Worm (Caenorhabditis elegans) whole organism, L1 larva: ENCODE measurements around the gene col-131.

ENCODE experiments used
- C16A3.4 ChIP-seq: fragments of 150-350 bp; optimal IDR thresholded peaks from 2 replicates; lab custom pipeline; 2014; ENCODE audit warnings: missing biosample characterization, missing genetic modification characterization
- C34B4.2 ChIP-seq: sonication (generic microtip); optimal IDR thresholded peaks from 2 replicates; lab custom pipeline; 2017; ENCODE audit warnings: mild to moderate bottlenecking, missing genetic modification characterization, missing compliant biosample characterization
- F16B12.6 ChIP-seq: fragments of 150-350 bp; optimal IDR thresholded peaks from 2 replicates; lab custom pipeline; 2014; ENCODE audit warnings: missing biosample characterization, missing genetic modification characterization
- alr-1 ChIP-seq: fragments of 200-800 bp; sonication (Bioruptor generic); optimal IDR thresholded peaks from 2 replicates; lab custom pipeline; 2018; ENCODE audit warnings: borderline replicate concordance, mild to moderate bottlenecking, missing genetic modification characterization, missing compliant biosample characterization
- ama-1 ChIP-seq: fragments of 150-350 bp; optimal IDR thresholded peaks from 2 replicates; lab custom pipeline; 2014
- ceh-90 ChIP-seq: sonication (generic microtip); optimal IDR thresholded peaks from 2 replicates; lab custom pipeline; 2016; ENCODE audit warnings: missing genetic modification characterization, missing compliant biosample characterization
- dsc-1 ChIP-seq: sonication (generic microtip); optimal IDR thresholded peaks from 2 replicates; lab custom pipeline; 2016; ENCODE audit warnings: mild to moderate bottlenecking, missing genetic modification characterization, missing compliant biosample characterization
- egl-27 ChIP-seq, 2 experiments: fragments of 150-350 bp in 1 of 2; sonication (generic microtip); optimal IDR thresholded peaks; 3 replicates each; lab custom pipeline; 2017 to 2018; ENCODE audit warnings: missing biosample characterization in 2 of 2, missing genetic modification characterization in 2 of 2, missing genetic modification reagents in 2 of 2
- elt-2 ChIP-seq: sonication (generic microtip); optimal IDR thresholded peaks from 2 replicates; lab custom pipeline; 2016; ENCODE audit warnings: missing genetic modification characterization, mild to moderate bottlenecking, inconsistent platforms, missing compliant biosample characterization, missing genetic modification reagents
- ets-5 ChIP-seq: fragments of 200-800 bp; sonication (Bioruptor generic); IDR thresholded peaks from 2 replicates; pipeline ENCODE4 v1.3.6; 2022; ENCODE audit warnings: missing genetic modification characterization, missing compliant biosample characterization
- fkh-4 ChIP-seq: sonication (generic microtip); optimal IDR thresholded peaks from 2 replicates; lab custom pipeline; 2016; ENCODE audit warnings: missing compliant biosample characterization, missing genetic modification characterization, borderline replicate concordance
- fos-1 ChIP-seq: fragments of 150-350 bp; optimal IDR thresholded peaks from 2 replicates; lab custom pipeline; 2014; ENCODE audit warnings: missing biosample characterization, missing genetic modification characterization
- hpl-2 ChIP-seq: fragments of 150-350 bp; optimal IDR thresholded peaks from 2 replicates; lab custom pipeline; 2014; ENCODE audit warnings: missing biosample characterization, missing genetic modification reagents, missing genetic modification characterization
- irx-1 ChIP-seq: sonication (generic microtip); optimal IDR thresholded peaks from 2 replicates; lab custom pipeline; 2016; ENCODE audit warnings: missing genetic modification characterization, missing compliant biosample characterization
- lin-13 ChIP-seq: fragments of 150-350 bp; optimal IDR thresholded peaks from 2 replicates; lab custom pipeline; 2014; ENCODE audit warnings: missing biosample characterization, missing genetic modification reagents, missing genetic modification characterization
- lir-3 ChIP-seq: sonication (generic microtip); optimal IDR thresholded peaks from 2 replicates; lab custom pipeline; 2016; ENCODE audit warnings: mild to moderate bottlenecking, missing genetic modification characterization, moderate library complexity, missing compliant biosample characterization; ENCODE audit not compliant: poor library complexity
- mdl-1 ChIP-seq, 2 experiments: fragments of 150-350 bp; optimal IDR thresholded peaks; 2 replicates each; lab custom pipeline; 2014 to 2017; ENCODE audit warnings: missing biosample characterization in 2 of 2, missing genetic modification characterization in 2 of 2, inconsistent platforms in 1 of 2
- nhr-11 ChIP-seq: fragments of 150-350 bp; optimal IDR thresholded peaks from 2 replicates; lab custom pipeline; 2014; ENCODE audit warnings: missing biosample characterization, missing genetic modification characterization
- nhr-20 ChIP-seq: sonication (generic microtip); optimal IDR thresholded peaks from 2 replicates; lab custom pipeline; 2016; ENCODE audit warnings: mild to moderate bottlenecking, missing genetic modification characterization, missing compliant biosample characterization
- nhr-28 ChIP-seq: fragments of 150-350 bp; optimal IDR thresholded peaks from 2 replicates; lab custom pipeline; 2014; ENCODE audit warnings: missing biosample characterization, missing genetic modification characterization
- nhr-71 ChIP-seq: sonication (generic microtip); optimal IDR thresholded peaks from 2 replicates; lab custom pipeline; 2016; ENCODE audit warnings: mild to moderate bottlenecking, missing genetic modification characterization, moderate library complexity, missing compliant biosample characterization
- nhr-76 ChIP-seq: sonication (generic microtip); optimal IDR thresholded peaks from 2 replicates; lab custom pipeline; 2017; ENCODE audit warnings: missing biosample characterization, missing genetic modification characterization
- nhr-90 ChIP-seq: sonication (generic microtip); optimal IDR thresholded peaks from 2 replicates; lab custom pipeline; 2016; ENCODE audit warnings: mild to moderate bottlenecking, missing genetic modification characterization, missing compliant biosample characterization; ENCODE audit not compliant: poor library complexity
- pag-3 ChIP-seq: sonication (generic microtip); optimal IDR thresholded peaks from 2 replicates; lab custom pipeline; 2017; ENCODE audit warnings: missing genetic modification characterization, mild to moderate bottlenecking, missing compliant biosample characterization, antibody characterized with exemption, borderline replicate concordance; ENCODE audit not compliant: insufficient read depth
- pax-3 ChIP-seq: fragments of 200-800 bp; sonication (Bioruptor generic); optimal IDR thresholded peaks from 2 replicates; lab custom pipeline; 2018; ENCODE audit warnings: mild to moderate bottlenecking, missing genetic modification characterization, moderate library complexity, missing compliant biosample characterization
- rnt-1 ChIP-seq: sonication (generic microtip); optimal IDR thresholded peaks from 2 replicates; lab custom pipeline; 2016; ENCODE audit warnings: mild to moderate bottlenecking, missing genetic modification characterization, moderate library complexity, missing compliant biosample characterization
- skn-1 ChIP-seq: fragments of 150-350 bp; optimal IDR thresholded peaks from 2 replicates; lab custom pipeline; 2014; ENCODE audit warnings: missing biosample characterization, missing genetic modification characterization
- snpc-4 ChIP-seq: fragments of 150-350 bp; optimal IDR thresholded peaks from 2 replicates; lab custom pipeline; 2014; ENCODE audit warnings: missing biosample characterization, missing genetic modification characterization
- sox-4 ChIP-seq: sonication (generic microtip); optimal IDR thresholded peaks from 2 replicates; lab custom pipeline; 2016; ENCODE audit warnings: missing genetic modification characterization, missing compliant biosample characterization
- sup-37 ChIP-seq: fragments of 200-800 bp; sonication (Bioruptor generic); optimal IDR thresholded peaks from 2 replicates; lab custom pipeline; 2018; ENCODE audit warnings: mild to moderate bottlenecking, missing genetic modification characterization, missing compliant biosample characterization
- swsn-7 ChIP-seq: sonication (generic microtip); optimal IDR thresholded peaks from 2 replicates; lab custom pipeline; 2016; ENCODE audit warnings: missing genetic modification characterization, missing compliant biosample characterization
- tbx-2 ChIP-seq: sonication (generic microtip); optimal IDR thresholded peaks from 2 replicates; lab custom pipeline; 2016; ENCODE audit warnings: missing genetic modification characterization, missing compliant biosample characterization
- tlp-1 ChIP-seq: fragments of 150-350 bp; optimal IDR thresholded peaks from 2 replicates; lab custom pipeline; 2014; ENCODE audit warnings: missing biosample characterization, missing genetic modification characterization
- unc-130 ChIP-seq: fragments of 150-350 bp; optimal IDR thresholded peaks from 2 replicates; lab custom pipeline; 2017; ENCODE audit warnings: missing biosample characterization, missing genetic modification characterization, inconsistent platforms
- unc-86 ChIP-seq: sonication (generic microtip); optimal IDR thresholded peaks from 2 replicates; lab custom pipeline; 2016; ENCODE audit warnings: missing genetic modification characterization, missing compliant biosample characterization
- unc-98 ChIP-seq: fragments of 200-800 bp; sonication (Bioruptor generic); IDR thresholded peaks from 2 replicates; pipeline ENCODE4 v1.3.6; 2022; ENCODE audit warnings: missing genetic modification characterization, missing compliant biosample characterization
- vab-15 ChIP-seq: sonication (generic microtip); optimal IDR thresholded peaks from 2 replicates; lab custom pipeline; 2017; ENCODE audit warnings: missing genotype, mild to moderate bottlenecking, missing genetic modification characterization, missing compliant biosample characterization
- zag-1 ChIP-seq: fragments of 150-350 bp; optimal IDR thresholded peaks from 2 replicates; lab custom pipeline; 2014; ENCODE audit warnings: missing biosample characterization, missing genetic modification characterization
- zip-4 ChIP-seq: fragments of 200-800 bp; sonication (Bioruptor generic); optimal IDR thresholded peaks from 2 replicates; lab custom pipeline; 2018; ENCODE audit warnings: mild to moderate bottlenecking, missing genetic modification characterization, moderate library complexity, missing compliant biosample characterization
- ztf-4 ChIP-seq: fragments of 150-350 bp; optimal IDR thresholded peaks from 2 replicates; lab custom pipeline; 2014; ENCODE audit warnings: missing biosample characterization, missing genetic modification characterization

col-131 gene

ce11 chrIV:13068451-13068850 lies 1.4 kb upstream of the col-131 start, which contains the start of gene scl-6:
scl-6 (plus strand) TSS chrIV:13068751.
- TF ChIP-seq zip-4 (GFP tag; lab: Kevin White, UChicago) = no peak
- TF ChIP-seq lin-13 = no peak
- no peak for TF ChIP-seq ama-1 (lab: Kevin White, UChicago)
- TF ChIP-seq unc-130 (tag; lab: Kevin White, UChicago) = no peak
- TF ChIP-seq irx-1 (tag; lab: Kevin White, UChicago) = no peak
- TF ChIP-seq fkh-4 = no peak
- TF ChIP-seq C16A3.4 = no peak
- TF ChIP-seq unc-86 (tag; lab: Kevin White, UChicago) = no peak
- no peak for TF ChIP-seq nhr-76 (tag; lab: Kevin White, UChicago)
- no peak for TF ChIP-seq swsn-7 (tag; lab: Kevin White, UChicago)
- TF ChIP-seq sup-37 = no peak
- TF ChIP-seq nhr-11 (tag; lab: Kevin White, UChicago) = no peak
- no peak for TF ChIP-seq alr-1 (tag; lab: Kevin White, UChicago)
- no peak for TF ChIP-seq skn-1 (tag; lab: Kevin White, UChicago)
- TF ChIP-seq vab-15 (tag; lab: Kevin White, UChicago) = no peak
- no peak for TF ChIP-seq tbx-2

- no peak for TF ChIP-seq nhr-20 (tag; lab: Kevin White, UChicago)
- no peak for TF ChIP-seq hpl-2 (GFP tag; lab: Kevin White, UChicago)
- TF ChIP-seq elt-2 (tag; lab: Kevin White, UChicago) = no peak
- no peak for TF ChIP-seq lir-3
- TF ChIP-seq tlp-1 (tag; lab: Kevin White, UChicago) = no peak
- no peak for TF ChIP-seq tbx-2
- TF ChIP-seq pag-3 (tag; lab: Kevin White, UChicago) = no peak
- no peak for TF ChIP-seq nhr-28
These were observed 1.1 kb downstream of the col-131 start for ce11 chrIV:13066044-13066443.

- TF ChIP-seq nhr-20 (tag; lab: Kevin White, UChicago) = no peak
- TF ChIP-seq egl-27 (tag; optimal IDR thresholded peaks at IDR 0.05; lab: Kevin White, UChicago) = no peak
- TF ChIP-seq ceh-90 (tag; lab: Kevin White, UChicago) = no peak
- no peak for TF ChIP-seq snpc-4 (tag; lab: Kevin White, UChicago)
- TF ChIP-seq F16B12.6 (tag; lab: Kevin White, UChicago) = no peak
- TF ChIP-seq nhr-90 (tag; lab: Kevin White, UChicago) = no peak
- no peak for TF ChIP-seq C34B4.2 (tag; lab: Kevin White, UChicago)
- TF ChIP-seq mdl-1 (tag; optimal IDR thresholded peaks at IDR 0.05; lab: Kevin White, UChicago) = no peak
- TF ChIP-seq rnt-1 (tag; lab: Kevin White, UChicago) = no peak
- TF ChIP-seq pax-3 = no peak
- TF ChIP-seq ztf-4 (tag; lab: Kevin White, UChicago) = no peak
- TF ChIP-seq nhr-71 = no peak
- TF ChIP-seq zag-1 (tag; lab: Kevin White, UChicago) = no peak
- no peak for TF ChIP-seq dsc-1 (tag; lab: Kevin White, UChicago)
These were observed 3.4 kb downstream of the col-131 start, which contains the start of gene scl-5 for ce11 chrIV:13063714-13064113. scl-5 (plus strand) TSS chrIV:13064014.

ce11 chrIV:13059284-13059683 lies 7.8 kb downstream of the col-131 start, which contains the start of gene scl-3:
scl-3 (plus strand) TSS chrIV:13059584.
- TF ChIP-seq fos-1 (tag; lab: Kevin White, UChicago) (no peak), unc-98 (GFP tag; lab: Robert Waterston, UW) (no peak), rnt-1 (tag; lab: Kevin White, UChicago) (no peak), sox-4 (tag; lab: Kevin White, UChicago) (no peak), ets-5 (GFP tag; lab: Robert Waterston, UW) (no peak)
